Fruit fly (Drosophila melanogaster) whole organism, embryonic: ENCODE results near the gene Ndae1.

Experiments
- CG10959 ChIP-seq: fragments of 200-800 bp; sonication (Bioruptor generic); IDR thresholded peaks from 2 replicates; pipeline ENCODE4 v1.3.6; 2022; ENCODE audit warnings: missing biosample characterization, missing genetic modification characterization
- CG1233 ChIP-seq: fragments of 200-800 bp; sonication (Bioruptor generic); optimal IDR thresholded peaks from 4 replicates; lab custom pipeline; 2018; ENCODE audit warnings: missing biosample characterization, mild to moderate bottlenecking, missing genetic modification characterization
- CG12659 ChIP-seq: fragments of 200-800 bp; sonication (Bioruptor generic); optimal IDR thresholded peaks from 3 replicates; lab custom pipeline; 2017; ENCODE audit warnings: mild to moderate bottlenecking, missing biosample characterization, missing genetic modification reagents, missing genetic modification characterization
- CG14965 ChIP-seq: fragments of 200-800 bp; sonication (Bioruptor generic); optimal IDR thresholded peaks from 2 replicates; lab custom pipeline; 2016; ENCODE audit warnings: missing biosample characterization, missing genetic modification characterization, borderline replicate concordance
- CG7357 ChIP-seq: fragments of 200-800 bp; sonication (Bioruptor generic); IDR thresholded peaks from 3 replicates; pipeline ENCODE4 v1.3.6; 2022; ENCODE audit warnings: missing biosample characterization, missing genetic modification characterization
- Deaf1 ChIP-seq: fragments of 200-800 bp; optimal IDR thresholded peaks from 3 replicates; lab custom pipeline; 2019; ENCODE audit warnings: missing biosample characterization, mild to moderate bottlenecking, missing genetic modification characterization, moderate library complexity
- Dek ChIP-seq: fragments of 200-800 bp; sonication (Bioruptor generic); optimal IDR thresholded peaks from 3 replicates; lab custom pipeline; 2019; ENCODE audit warnings: missing biosample characterization, mild to moderate bottlenecking, missing genetic modification characterization, moderate library complexity
- bsh ChIP-seq, 2 experiments: fragments of 200-800 bp; sonication (Bioruptor generic); optimal IDR thresholded peaks; 2 replicates each; lab custom pipeline; 2017 to 2018; ENCODE audit warnings: mild to moderate bottlenecking in 2 of 2, missing biosample characterization in 2 of 2, missing genetic modification characterization in 2 of 2, moderate library complexity in 1 of 2
- ewg ChIP-seq: fragments of 200-800 bp; sonication (Bioruptor generic); optimal IDR thresholded peaks from 3 replicates; lab custom pipeline; 2017; ENCODE audit warnings: mild to moderate bottlenecking, missing biosample characterization, missing genetic modification reagents, missing genetic modification characterization
- repo ChIP-seq: fragments of 200-800 bp; sonication (Bioruptor generic); optimal IDR thresholded peaks from 2 replicates; lab custom pipeline; 2016; ENCODE audit warnings: missing biosample characterization, missing genetic modification characterization
- so ChIP-seq: fragments of 200-800 bp; sonication (Bioruptor generic); IDR thresholded peaks from 3 replicates; pipeline ENCODE4 v1.3.6; 2022; ENCODE audit warnings: missing biosample characterization, missing genetic modification characterization
- ssp ChIP-seq: fragments of 200-800 bp; sonication (Bioruptor generic); IDR thresholded peaks from 2 replicates; pipeline ENCODE4 v1.3.6; 2022; ENCODE audit warnings: missing biosample characterization, missing genetic modification characterization
- zfh1 ChIP-seq: fragments of 200-800 bp; sonication (Bioruptor generic); IDR thresholded peaks from 3 replicates; pipeline ENCODE4 v1.3.6; 2022; ENCODE audit warnings: missing biosample characterization, missing genetic modification characterization

dm6 chr2L:7214885-7215284 lies 34.3 kb downstream of the Ndae1 start:
- TF ChIP-seq repo (GFP tag; lab: Kevin White, UChicago) (no peak), bsh (GFP tag; optimal IDR thresholded peaks at IDR 0.05; lab: Kevin White, UChicago) (no peak), CG1233 (no peak), ewg (no peak), CG14965 (no peak), so (GFP tag; lab: Robert Waterston, UW) (no peak), Deaf1 (no peak), CG10959 (GFP tag; lab: Robert Waterston, UW) (no peak), CG7357 (GFP tag; lab: Robert Waterston, UW) (no peak; the same call in 1 of the 3 replicates), ssp (GFP tag; lab: Robert Waterston, UW) (no peak), Dek (tag; lab: Kevin White, UChicago) (no peak), CG12659 (GFP tag; lab: Kevin White, UChicago) (no peak), zfh1 (GFP tag; lab: Robert Waterston, UW) (no peak)
